Worm (Caenorhabditis elegans) whole organism, young adult: ENCODE data around the gene col-175.

Source experiments
- B0019.2 ChIP-seq: fragments of 200-800 bp; sonication (Bioruptor generic); conservative IDR thresholded peaks from 2 replicates; pipeline ENCODE4 v1.3.6; 2022; ENCODE audit warnings: missing genetic modification reagents, missing genetic modification characterization, missing compliant biosample characterization
- B0035.1 ChIP-seq: sonication (generic microtip); optimal IDR thresholded peaks from 2 replicates; lab custom pipeline; 2016; ENCODE audit warnings: missing genetic modification characterization, mild to moderate bottlenecking, missing compliant biosample characterization, missing genotype, missing genetic modification reagents
- F23B12.7 ChIP-seq: sonication (generic microtip); optimal IDR thresholded peaks from 2 replicates; lab custom pipeline; 2017; ENCODE audit warnings: missing genetic modification characterization, mild to moderate bottlenecking, missing compliant biosample characterization, antibody characterized with exemption, moderate library complexity; ENCODE audit not compliant: insufficient read depth
- F49E8.2 ChIP-seq: sonication (generic microtip); optimal IDR thresholded peaks from 3 replicates; lab custom pipeline; 2017; ENCODE audit warnings: missing genetic modification characterization, mild to moderate bottlenecking, missing compliant biosample characterization, antibody characterized with exemption, moderate library complexity; ENCODE audit not compliant: insufficient read depth
- K11D2.4 ChIP-seq: fragments of 200-800 bp; sonication (Bioruptor generic); IDR thresholded peaks from 2 replicates; pipeline ENCODE4 v1.3.6; 2022; ENCODE audit warnings: missing genetic modification reagents, missing genetic modification characterization, missing compliant biosample characterization
- T07F8.4 ChIP-seq: sonication (generic microtip); optimal IDR thresholded peaks from 2 replicates; lab custom pipeline; 2016; ENCODE audit warnings: mild to moderate bottlenecking, missing genetic modification characterization, moderate library complexity, missing compliant biosample characterization
- T26A5.8 ChIP-seq: sonication (generic microtip); optimal IDR thresholded peaks from 2 replicates; lab custom pipeline; 2016; ENCODE audit warnings: missing genetic modification characterization, missing compliant biosample characterization
- Y56A3A.18 ChIP-seq: fragments of 200-800 bp; sonication (Bioruptor generic); IDR thresholded peaks from 2 replicates; pipeline ENCODE4 v1.3.6; 2022; ENCODE audit warnings: missing genetic modification reagents, missing genetic modification characterization, missing compliant biosample characterization
- Y95B8A.8 ChIP-seq: fragments of 200-800 bp; sonication (Bioruptor generic); IDR thresholded peaks from 2 replicates; pipeline ENCODE4 v1.3.6; 2022; ENCODE audit warnings: missing genetic modification reagents, missing genetic modification characterization, missing compliant biosample characterization
- ZK185.1 ChIP-seq: sonication (generic microtip); optimal IDR thresholded peaks from 2 replicates; lab custom pipeline; 2016; ENCODE audit warnings: mild to moderate bottlenecking, missing genetic modification characterization, missing compliant biosample characterization; ENCODE audit not compliant: poor library complexity, severe bottlenecking
- ama-1 ChIP-seq, 3 experiments: fragments of 150-350 bp in 1 of 3; sonication (generic microtip) in 2 of 3; optimal IDR thresholded peaks; 2 replicates each; lab custom pipeline; 2014 to 2018; ENCODE audit warnings: missing biosample characterization in 2 of 3, missing genetic modification characterization in 2 of 3, missing genetic modification reagents in 2 of 3
- atf-7 ChIP-seq: sonication (generic microtip); optimal IDR thresholded peaks from 2 replicates; lab custom pipeline; 2017; ENCODE audit warnings: mild to moderate bottlenecking, missing genetic modification characterization, missing compliant biosample characterization
- attf-3 ChIP-seq: fragments of 200-800 bp; sonication (Bioruptor generic); conservative IDR thresholded peaks from 2 replicates; pipeline ENCODE4 v1.3.6; 2022; ENCODE audit warnings: missing genetic modification reagents, missing genetic modification characterization, missing compliant biosample characterization
- ccch-3 ChIP-seq: fragments of 200-800 bp; sonication (Bioruptor generic); optimal IDR thresholded peaks from 2 replicates; lab custom pipeline; 2018; ENCODE audit warnings: mild to moderate bottlenecking, missing genetic modification characterization, missing compliant biosample characterization
- cebp-1 ChIP-seq, 2 experiments: fragments of 200-800 bp in 1 of 2; sonication (Bioruptor generic) in 1 of 2; sonication (generic microtip) in 1 of 2; IDR thresholded peaks in 1 of 2; optimal IDR thresholded peaks in 1 of 2; 2 replicates each; pipeline versions ENCODE4 v1.3.6 to Lab custom; 2017 to 2022; ENCODE audit warnings: missing compliant biosample characterization in 2 of 2, missing genetic modification characterization in 2 of 2, mild to moderate bottlenecking in 1 of 2, missing genetic modification reagents in 1 of 2, moderate library complexity in 1 of 2
- cebp-2 ChIP-seq: fragments of 200-800 bp; sonication (Bioruptor generic); IDR thresholded peaks from 2 replicates; pipeline ENCODE4 v1.3.6; 2022; ENCODE audit warnings: missing genetic modification characterization, missing compliant biosample characterization
- ceh-27 ChIP-seq: fragments of 200-800 bp; sonication (Bioruptor generic); optimal IDR thresholded peaks from 2 replicates; lab custom pipeline; 2018; ENCODE audit warnings: mild to moderate bottlenecking, missing genetic modification characterization, moderate library complexity, missing compliant biosample characterization
- ceh-40 ChIP-seq: fragments of 200-800 bp; sonication (Bioruptor generic); IDR thresholded peaks from 2 replicates; pipeline ENCODE4 v1.3.6; 2022; ENCODE audit warnings: missing genetic modification characterization, missing compliant biosample characterization
- ceh-79 ChIP-seq: sonication (generic microtip); optimal IDR thresholded peaks from 2 replicates; lab custom pipeline; 2017; ENCODE audit warnings: mild to moderate bottlenecking, missing genetic modification characterization, missing compliant biosample characterization
- chd-7 ChIP-seq: sonication (generic microtip); optimal IDR thresholded peaks from 2 replicates; lab custom pipeline; 2016; ENCODE audit warnings: mild to moderate bottlenecking, missing genetic modification characterization, moderate library complexity, missing compliant biosample characterization
- die-1 ChIP-seq: sonication (generic microtip); optimal IDR thresholded peaks from 2 replicates; lab custom pipeline; 2016; ENCODE audit warnings: missing genotype, mild to moderate bottlenecking, missing genetic modification characterization, missing compliant biosample characterization
- him-1 ChIP-seq: sonication (generic microtip); optimal IDR thresholded peaks from 2 replicates; lab custom pipeline; 2016; ENCODE audit warnings: missing genotype, missing genetic modification reagents, missing genetic modification characterization, missing compliant biosample characterization
- hrde-1 ChIP-seq: sonication (generic microtip); optimal IDR thresholded peaks from 2 replicates; lab custom pipeline; 2016; ENCODE audit warnings: missing genetic modification characterization, mild to moderate bottlenecking, missing compliant biosample characterization, moderate library complexity, missing genotype, missing genetic modification reagents, borderline replicate concordance
- hsf-1 ChIP-seq: fragments of 200-800 bp; sonication (Bioruptor generic); IDR thresholded peaks from 2 replicates; pipeline ENCODE4 v1.3.6; 2022; ENCODE audit warnings: missing genetic modification reagents, missing genetic modification characterization, missing compliant biosample characterization
- let-607 ChIP-seq, 2 experiments: fragments of 200-800 bp in 1 of 2; sonication (Bioruptor generic) in 1 of 2; sonication (generic microtip) in 1 of 2; optimal IDR thresholded peaks; 2 replicates each; lab custom pipeline; 2016 to 2018; ENCODE audit warnings: mild to moderate bottlenecking in 2 of 2, missing compliant biosample characterization in 2 of 2, missing genetic modification characterization in 2 of 2, moderate library complexity in 2 of 2, missing genotype in 1 of 2
- lin-26 ChIP-seq: fragments of 200-800 bp; sonication (Bioruptor generic); IDR thresholded peaks from 2 replicates; pipeline ENCODE4 v1.3.6; 2022; ENCODE audit warnings: missing genetic modification reagents, missing genetic modification characterization, missing compliant biosample characterization
- madf-10 ChIP-seq: sonication (generic microtip); optimal IDR thresholded peaks from 2 replicates; lab custom pipeline; 2016; ENCODE audit warnings: mild to moderate bottlenecking, missing genetic modification characterization, missing compliant biosample characterization
- madf-3 ChIP-seq: fragments of 200-800 bp; sonication (Bioruptor generic); IDR thresholded peaks from 2 replicates; pipeline ENCODE4 v1.3.6; 2022; ENCODE audit warnings: missing genetic modification reagents, missing genetic modification characterization, missing compliant biosample characterization
- madf-8 ChIP-seq: fragments of 200-800 bp; sonication (Bioruptor generic); conservative IDR thresholded peaks from 2 replicates; pipeline ENCODE4 v1.3.6; 2022; ENCODE audit warnings: missing genetic modification reagents, missing genetic modification characterization, missing compliant biosample characterization
- mcd-1 ChIP-seq: fragments of 200-800 bp; sonication (Bioruptor generic); IDR thresholded peaks from 2 replicates; pipeline ENCODE4 v1.3.6; 2022; ENCODE audit warnings: missing genetic modification reagents, missing genetic modification characterization, missing compliant biosample characterization
- mel-28 ChIP-seq: sonication (generic microtip); optimal IDR thresholded peaks from 2 replicates; lab custom pipeline; 2016; ENCODE audit warnings: borderline replicate concordance, mild to moderate bottlenecking, missing genetic modification characterization, missing compliant biosample characterization
- nfya-1 ChIP-seq: sonication (generic microtip); optimal IDR thresholded peaks from 2 replicates; lab custom pipeline; 2017; ENCODE audit warnings: antibody characterized with exemption, missing compliant biosample characterization, missing genetic modification characterization, borderline replicate concordance; ENCODE audit not compliant: insufficient read depth
- nfya-2 ChIP-seq: fragments of 200-800 bp; sonication (Bioruptor generic); IDR thresholded peaks from 2 replicates; pipeline ENCODE4 v1.3.6; 2022; ENCODE audit warnings: missing genetic modification reagents, missing genetic modification characterization, missing compliant biosample characterization
- nfyb-1 ChIP-seq: fragments of 200-800 bp; sonication (Bioruptor generic); IDR thresholded peaks from 2 replicates; pipeline ENCODE4 v1.3.6; 2022; ENCODE audit warnings: missing genetic modification reagents, missing genetic modification characterization, missing compliant biosample characterization
- nhr-27 ChIP-seq: fragments of 200-800 bp; sonication (Bioruptor generic); optimal IDR thresholded peaks from 2 replicates; lab custom pipeline; 2018; ENCODE audit warnings: mild to moderate bottlenecking, missing genetic modification characterization, moderate library complexity, missing compliant biosample characterization
- pbrm-1 ChIP-seq: fragments of 200-800 bp; sonication (Bioruptor generic); IDR thresholded peaks from 2 replicates; pipeline ENCODE4 v1.3.6; 2022; ENCODE audit warnings: missing genetic modification reagents, missing genetic modification characterization, missing compliant biosample characterization
- rec-8 ChIP-seq, 2 experiments: sonication (generic microtip); optimal IDR thresholded peaks; 2 replicates each; lab custom pipeline; 2016; ENCODE audit warnings: mild to moderate bottlenecking in 2 of 2, missing genetic modification characterization in 2 of 2, missing genetic modification reagents in 2 of 2, missing genotype in 2 of 2, missing biosample characterization in 1 of 2, missing compliant biosample characterization in 1 of 2, moderate library complexity in 1 of 2
- rpc-1 ChIP-seq, 2 experiments: fragments of 150-350 bp in 1 of 2; sonication (generic microtip) in 1 of 2; optimal IDR thresholded peaks; 2 replicates each; lab custom pipeline; 2014 to 2018; ENCODE audit warnings: missing biosample characterization in 1 of 2, missing genetic modification characterization in 1 of 2, missing genetic modification reagents in 1 of 2, missing genotype in 1 of 2
- sea-2 ChIP-seq: fragments of 200-800 bp; sonication (Bioruptor generic); IDR thresholded peaks from 2 replicates; pipeline ENCODE4 v1.3.6; 2022; ENCODE audit warnings: missing genetic modification characterization, missing compliant biosample characterization
- snpc-4 ChIP-seq, 5 experiments: fragments of 150-350 bp in 1 of 5; sonication (generic microtip) in 4 of 5; optimal IDR thresholded peaks; 2 replicates each; lab custom pipeline; 2014 to 2018; ENCODE audit warnings: missing genetic modification characterization in 5 of 5, missing biosample characterization in 3 of 5, antibody characterized with exemption in 2 of 5, mild to moderate bottlenecking in 2 of 5, missing compliant biosample characterization in 2 of 5, missing genotype in 2 of 5, moderate library complexity in 2 of 5, missing genetic modification reagents in 1 of 5
- tbp1 ChIP-seq: fragments of 200-800 bp; sonication (Bioruptor generic); optimal IDR thresholded peaks from 2 replicates; lab custom pipeline; 2018; ENCODE audit warnings: mild to moderate bottlenecking, missing genetic modification characterization, missing compliant biosample characterization
- unc-62 ChIP-seq: fragments of 150-350 bp; optimal IDR thresholded peaks from 2 replicates; lab custom pipeline; 2014; ENCODE audit warnings: missing biosample characterization, missing genetic modification reagents, missing genetic modification characterization
- zfh-2 ChIP-seq: fragments of 200-800 bp; sonication (Bioruptor generic); conservative IDR thresholded peaks from 2 replicates; pipeline ENCODE4 v1.3.6; 2022; ENCODE audit warnings: missing genetic modification reagents, missing genetic modification characterization, missing compliant biosample characterization
- ztf-18 ChIP-seq: sonication (generic microtip); optimal IDR thresholded peaks from 2 replicates; lab custom pipeline; 2016; ENCODE audit warnings: missing genotype, mild to moderate bottlenecking, missing genetic modification characterization, missing compliant biosample characterization

The col-175 gene

DNA sequence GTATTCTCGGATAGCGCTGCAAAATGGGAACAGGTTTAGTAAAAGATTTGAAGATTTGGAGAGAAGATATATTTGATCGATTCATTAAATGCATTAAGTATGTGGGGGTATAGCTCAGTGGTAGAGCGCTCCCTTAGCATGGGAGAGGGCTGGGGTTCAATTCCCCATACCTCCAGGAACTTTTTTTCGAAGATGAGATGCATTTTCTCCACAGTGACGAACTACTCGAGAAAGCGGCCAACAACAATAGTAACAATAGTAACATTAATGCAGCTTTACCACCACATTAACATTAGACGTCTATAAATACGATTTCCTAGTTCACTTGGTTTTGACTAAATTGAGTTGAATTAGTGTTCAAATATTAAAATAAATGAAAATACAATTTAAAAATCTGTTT lies 3.3 kb upstream of the col-175 start:
- TF ChIP-seq B0019.2 (GFP tag; lab: Robert Waterston, UW) (no peak), hsf-1 (GFP tag; lab: Robert Waterston, UW) (peak; percentile 49; the same call in 1 of the 2 replicates), rec-8 (tag; optimal IDR thresholded peaks at IDR 0.05; lab: Kevin White, UChicago) (peak; percentile 48 to 92), ama-1 (optimal IDR thresholded peaks at IDR 0.05; lab: Kevin White, UChicago) (no peak), ama-1 (GFP tag; optimal IDR thresholded peaks at IDR 0.05; lab: Kevin White, UChicago) (peak in 1 of 2 experiments; percentile 48), Y95B8A.8 (GFP tag; lab: Robert Waterston, UW) (no peak), ZK185.1 (tag; lab: Kevin White, UChicago) (peak; percentile 67), tbp1 (GFP tag; lab: Kevin White, UChicago) (peak; percentile 86), F49E8.2 (tag; lab: Kevin White, UChicago) (peak; percentile 53), chd-7 (peak; percentile 39), lin-26 (GFP tag; lab: Robert Waterston, UW) (peak; percentile 94), nfya-1 (tag; lab: Kevin White, UChicago) (no peak), cebp-2 (GFP tag; lab: Robert Waterston, UW) (no peak), T26A5.8 (tag; lab: Kevin White, UChicago) (no peak), atf-7 (no peak), mcd-1 (peak; percentile 50; the same call in 1 of the 2 replicates), ccch-3 (GFP tag; lab: Kevin White, UChicago) (no peak), snpc-4 (GFP tag; optimal IDR thresholded peaks at IDR 0.05; lab: Kevin White, UChicago) (peak; percentile 76), snpc-4 (tag; optimal IDR thresholded peaks at IDR 0.05; lab: Kevin White, UChicago) (peak in 3 of 4 experiments; percentile 25 to 70 (median 47)), ztf-18 (tag; lab: Kevin White, UChicago) (peak; percentile 71), Y56A3A.18 (GFP tag; lab: Robert Waterston, UW) (peak; percentile 51; the same call in 1 of the 2 replicates), T07F8.4 (tag; lab: Kevin White, UChicago) (peak; percentile 53), ceh-40 (GFP tag; lab: Robert Waterston, UW) (0 out of 2 replicates have a peak, but pooled peaks have one; percentile 44), pbrm-1 (GFP tag; lab: Robert Waterston, UW) (peak; percentile 60; the same call in 1 of the 2 replicates), attf-3 (GFP tag; lab: Robert Waterston, UW) (no peak), unc-62 (no peak), nfya-2 (GFP tag; lab: Robert Waterston, UW) (no peak), hrde-1 (tag; lab: Kevin White, UChicago) (peak; percentile 59), ceh-27 (GFP tag; lab: Kevin White, UChicago) (peak; percentile 21), him-1 (tag; lab: Kevin White, UChicago) (peak; percentile 80), madf-10 (peak; percentile 30), let-607 (tag; optimal IDR thresholded peaks at IDR 0.05; lab: Kevin White, UChicago) (peak in 1 of 2 experiments; percentile 6), zfh-2 (GFP tag; lab: Robert Waterston, UW) (no peak), F23B12.7 (tag; lab: Kevin White, UChicago) (no peak), mel-28 (tag; lab: Kevin White, UChicago) (no peak), sea-2 (GFP tag; lab: Robert Waterston, UW) (no peak), ceh-79 (tag; lab: Kevin White, UChicago) (no peak), B0035.1 (tag; lab: Kevin White, UChicago) (peak; percentile 45), cebp-1 (GFP tag; IDR thresholded peaks at IDR 0.05; lab: Robert Waterston, UW) (no peak), cebp-1 (tag; optimal IDR thresholded peaks at IDR 0.05; lab: Kevin White, UChicago) (no peak), rpc-1 (optimal IDR thresholded peaks at IDR 0.05; lab: Kevin White, UChicago) (peak; percentile 90), rpc-1 (tag; optimal IDR thresholded peaks at IDR 0.05; lab: Kevin White, UChicago) (peak; percentile 97), madf-3 (GFP tag; lab: Robert Waterston, UW) (0 out of 2 replicates have a peak, but pooled peaks have one; percentile 39), nhr-27 (tag; lab: Kevin White, UChicago) (no peak), madf-8 (GFP tag; lab: Robert Waterston, UW) (no peak), K11D2.4 (GFP tag; lab: Robert Waterston, UW) (no peak), die-1 (peak; percentile 93), nfyb-1 (GFP tag; lab: Robert Waterston, UW) (no peak)
